Worm (Caenorhabditis elegans): Measurements from ENCODE around the gene K11D9.3.

Gene K11D9.3

ce11 chrIII:10818364-10818763, 16.4 kb upstream of the K11D9.3 start (continued):
- TF ChIP-seq C08G9.2 (tag; optimal IDR thresholded peaks at IDR 0.05) = peak; percentile 21
- peak; percentile 44 for TF ChIP-seq ceh-48 (tag; optimal IDR thresholded peaks at IDR 0.05)
- TF ChIP-seq pag-3 (tag; optimal IDR thresholded peaks at IDR 0.05; ENCODE audit: borderline replicate concordance) = no peak
- no peak for TF ChIP-seq syd-9 (tag; optimal IDR thresholded peaks at IDR 0.05)
- TF ChIP-seq pha-4 (tag; optimal IDR thresholded peaks at IDR 0.05) = no peak
- TF ChIP-seq ceh-14 (tag; optimal IDR thresholded peaks at IDR 0.05) = peak; percentile 8
- no peak for TF ChIP-seq hlh-13 (GFP tag; optimal IDR thresholded peaks at IDR 0.05)
- TF ChIP-seq nhr-232 (tag; optimal IDR thresholded peaks at IDR 0.05) = peak; percentile 9
- peak; percentile 60 for TF ChIP-seq tbx-2 (tag; optimal IDR thresholded peaks at IDR 0.05)

- TF ChIP-seq ceh-18 (tag; optimal IDR thresholded peaks at IDR 0.05) (peak; percentile 86), nhr-11 (tag; optimal IDR thresholded peaks at IDR 0.05) (no peak), ceh-6 (GFP tag; optimal IDR thresholded peaks at IDR 0.05) (no peak), Y22D7AL.16 (tag; optimal IDR thresholded peaks at IDR 0.05) (no peak), lin-11 (tag; optimal IDR thresholded peaks at IDR 0.05) (no peak), elt-2 (tag; optimal IDR thresholded peaks at IDR 0.05) (no peak), ceh-34 (tag; optimal IDR thresholded peaks at IDR 0.05) (peak; percentile 32), dve-1 (tag; optimal IDR thresholded peaks at IDR 0.05) (no peak), sdc-2 (tag; optimal IDR thresholded peaks at IDR 0.05) (no peak), C38D4.7 (GFP tag; optimal IDR thresholded peaks at IDR 0.05) (no peak), ztf-16 (tag; optimal IDR thresholded peaks at IDR 0.05) (peak; percentile 0), fkh-10 (GFP tag; optimal IDR thresholded peaks at IDR 0.05) (no peak), K02D7.2 (tag; optimal IDR thresholded peaks at IDR 0.05) (no peak), pat-9 (tag; optimal IDR thresholded peaks at IDR 0.05) (no peak)
Measured at ce11 chrIII:10816800-10817418, 14.9 kb upstream of the K11D9.3 start, which contains the start of gene sca-1. Gene sca-1 (minus strand): TSS chrIII:10816850.

ce11 chrIII:10816045-10816444, 14.0 kb upstream of the K11D9.3 start:
- TF ChIP-seq pat-9 (tag; optimal IDR thresholded peaks at IDR 0.05) = no peak
- peak; percentile 89 for TF ChIP-seq ceh-18 (tag; optimal IDR thresholded peaks at IDR 0.05)
- TF ChIP-seq unc-55 (GFP tag; optimal IDR thresholded peaks at IDR 0.05) = peak; percentile 2

ce11 chrIII:10815199-10815598, 13.2 kb upstream of the K11D9.3 start:
- TF ChIP-seq ceh-6 (GFP tag; optimal IDR thresholded peaks at IDR 0.05) (no peak), odd-2 (tag; optimal IDR thresholded peaks at IDR 0.05) (no peak), ets-4 (tag; optimal IDR thresholded peaks at IDR 0.05) (no peak), C08G9.2 (tag; optimal IDR thresholded peaks at IDR 0.05) (no peak), fax-1 (tag; optimal IDR thresholded peaks at IDR 0.05) (no peak), C38D4.7 (GFP tag; optimal IDR thresholded peaks at IDR 0.05) (no peak), unc-86 (tag; optimal IDR thresholded peaks at IDR 0.05) (no peak), nhr-232 (tag; optimal IDR thresholded peaks at IDR 0.05) (no peak), zip-5 (tag; optimal IDR thresholded peaks at IDR 0.05) (no peak), ztf-16 (tag; optimal IDR thresholded peaks at IDR 0.05) (no peak), ceh-24 (tag; optimal IDR thresholded peaks at IDR 0.05) (no peak), ceh-22 (tag; optimal IDR thresholded peaks at IDR 0.05) (no peak), sox-4 (tag; optimal IDR thresholded peaks at IDR 0.05) (no peak)

ce11 chrIII:10813886-10814285, 11.9 kb upstream of the K11D9.3 start:
- TF ChIP-seq nhr-11 (tag; optimal IDR thresholded peaks at IDR 0.05) (no peak), ama-1 (optimal IDR thresholded peaks at IDR 0.05) (no peak), lin-11 (tag; optimal IDR thresholded peaks at IDR 0.05) (no peak), ceh-9 (tag; optimal IDR thresholded peaks at IDR 0.05) (no peak), elt-4 (tag; optimal IDR thresholded peaks at IDR 0.05) (no peak), fkh-6 (tag; optimal IDR thresholded peaks at IDR 0.05) (no peak), K02D7.2 (tag; optimal IDR thresholded peaks at IDR 0.05) (no peak), ttx-3 (tag; optimal IDR thresholded peaks at IDR 0.05) (no peak), Y22D7AL.16 (tag; optimal IDR thresholded peaks at IDR 0.05) (no peak), hlh-30 (tag; optimal IDR thresholded peaks at IDR 0.05; ENCODE audit: insufficient read depth) (no peak), eyg-1 (tag; optimal IDR thresholded peaks at IDR 0.05) (no peak), che-1 (tag; optimal IDR thresholded peaks at IDR 0.05) (no peak), pqm-1 (tag; optimal IDR thresholded peaks at IDR 0.05) (no peak), ets-4 (tag; optimal IDR thresholded peaks at IDR 0.05) (no peak), fkh-10 (GFP tag; optimal IDR thresholded peaks at IDR 0.05) (no peak), pros-1 (tag; optimal IDR thresholded peaks at IDR 0.05) (no peak), hlh-6 (tag; optimal IDR thresholded peaks at IDR 0.05) (no peak), hlh-8 (tag; optimal IDR thresholded peaks at IDR 0.05) (no peak), ceh-18 (tag; optimal IDR thresholded peaks at IDR 0.05) (no peak), ceh-31 (tag; optimal IDR thresholded peaks at IDR 0.05) (no peak)
